Fruit fly (Drosophila melanogaster) S2 (cell line): ENCODE data around the gene Gycbeta100B.

Source experiments
- CG8478 ChIP-seq: fragments of >200 bp; optimal IDR thresholded peaks from 2 replicates; lab custom pipeline; 2018
- CTCF ChIP-seq, 2 experiments: fragments of >200 bp; optimal IDR thresholded peaks; 2 replicates each; lab custom pipeline; 2018

- no peak for TF ChIP-seq CG8478 (lab: Kevin White, UChicago)
- no peak for TF ChIP-seq CTCF (optimal IDR thresholded peaks at IDR 0.05; lab: Kevin White, UChicago)
These were observed 88.1 kb downstream of the Gycbeta100B start for dm6 chr3R:31222125-31222889.
